Fruit fly (Drosophila melanogaster) Kc167 (cell line): Measurements from ENCODE around the gene Cyt-c1L.

Source experiments
- Myc ChIP-seq: fragments of >200 bp; optimal IDR thresholded peaks from 2 replicates; lab custom pipeline; 2017; ENCODE audit warnings: missing external identifiers
- Sin3A ChIP-seq: fragments of >200 bp; optimal IDR thresholded peaks from 2 replicates; lab custom pipeline; 2018; ENCODE audit warnings: missing external identifiers
- h ChIP-seq: fragments of >200 bp; optimal IDR thresholded peaks from 3 replicates; lab custom pipeline; 2018; ENCODE audit warnings: missing external identifiers
- insv ChIP-seq: fragments of >200 bp; optimal IDR thresholded peaks from 3 replicates; lab custom pipeline; 2018; ENCODE audit warnings: missing external identifiers
- psq ChIP-seq: fragments of >200 bp; optimal IDR thresholded peaks from 2 replicates; lab custom pipeline; 2017; ENCODE audit warnings: missing external identifiers
- ttk ChIP-seq: sonication (Bioruptor generic); optimal IDR thresholded peaks from 2 replicates; lab custom pipeline; 2017; ENCODE audit warnings: missing external identifiers

- TF ChIP-seq h (lab: Kevin White, UChicago) = no peak
- no peak for TF ChIP-seq psq (lab: Kevin White, UChicago)
- TF ChIP-seq Myc (lab: Kevin White, UChicago) = no peak
- no peak for TF ChIP-seq ttk (lab: Kevin White, UChicago)
- no peak for TF ChIP-seq insv (lab: Kevin White, UChicago)
- TF ChIP-seq Sin3A (lab: Kevin White, UChicago) = no peak
Observed at dm6 chr3R:29212534-29212933, 8.6 kb upstream of the Cyt-c1L start.
